Fruit fly (Drosophila melanogaster): Measurements from ENCODE around the gene Akr1B.

Akr1B gene

dm6 chr3L:11579919-11580318 lies 44.3 kb downstream of the Akr1B start, which contains the start of gene CG43390 (continued):
- TF ChIP-seq salm (tag; optimal IDR thresholded peaks at IDR 0.05), result no peak
- no peak for TF ChIP-seq vvl (GFP tag; IDR thresholded peaks at IDR 0.05)
- TF ChIP-seq sug (tag; optimal IDR thresholded peaks at IDR 0.05), result peak; percentile 39
- no peak for TF ChIP-seq CkIIα-i1 (GFP tag; IDR thresholded peaks at IDR 0.05)
- no peak for TF ChIP-seq Med (GFP tag)
- no peak for TF ChIP-seq CG16813 (GFP tag; IDR thresholded peaks at IDR 0.05; ENCODE audit: partially characterized antibody)
- no peak for TF ChIP-seq inv (GFP tag; IDR thresholded peaks at IDR 0.05; ENCODE audit: partially characterized antibody)
- TF ChIP-seq az2 (GFP tag; optimal IDR thresholded peaks at IDR 0.05), result no peak
- TF ChIP-seq C15 (GFP tag; IDR thresholded peaks at IDR 0.05), result no peak; the same call in 2 of the 3 replicates
- TF ChIP-seq NFAT (GFP tag; IDR thresholded peaks at IDR 0.05), result no peak; the same call in 1 of the 2 replicates
- no peak for TF ChIP-seq fu2 (GFP tag; optimal IDR thresholded peaks at IDR 0.05)
- no peak for TF ChIP-seq abd-A (tag; optimal IDR thresholded peaks at IDR 0.05)
- no peak for TF ChIP-seq ab (GFP tag; optimal IDR thresholded peaks at IDR 0.05)
- TF ChIP-seq tll (GFP tag; optimal IDR thresholded peaks at IDR 0.05), result no peak
- TF ChIP-seq luna (GFP tag; optimal IDR thresholded peaks at IDR 0.05), result peak; percentile 44
- peak; percentile 9 for TF ChIP-seq D19B (GFP tag; optimal IDR thresholded peaks at IDR 0.05)
- TF ChIP-seq danr (GFP tag; IDR thresholded peaks at IDR 0.05), result peak; percentile 9; the same call in 1 of the 2 replicates
- no peak for TF ChIP-seq CG5180 (GFP tag; optimal IDR thresholded peaks at IDR 0.05)
- no peak for TF ChIP-seq nerfin-1 (tag; optimal IDR thresholded peaks at IDR 0.05)
- TF ChIP-seq ro (GFP tag; IDR thresholded peaks at IDR 0.05), result no peak
- peak; percentile 59 for TF ChIP-seq gem (tag; optimal IDR thresholded peaks at IDR 0.05)
- peak; percentile 27 for TF ChIP-seq CG13424 (tag; optimal IDR thresholded peaks at IDR 0.05)
- peak; percentile 70 for TF ChIP-seq CG6765 (GFP tag; optimal IDR thresholded peaks at IDR 0.05)
- peak; percentile 43 for TF ChIP-seq sens (GFP tag)
- TF ChIP-seq psq (GFP tag; optimal IDR thresholded peaks at IDR 0.05), result no peak
- TF ChIP-seq Hsf (GFP tag; optimal IDR thresholded peaks at IDR 0.05), result no peak
- TF ChIP-seq Side (GFP tag; optimal IDR thresholded peaks at IDR 0.05), result no peak
- TF ChIP-seq Mad (GFP tag; optimal IDR thresholded peaks at IDR 0.05), result no peak
- TF ChIP-seq HmgZ (tag; optimal IDR thresholded peaks at IDR 0.05), result peak; percentile 68
- TF ChIP-seq fd64A (GFP tag; optimal IDR thresholded peaks at IDR 0.05), result no peak
- peak; percentile 89 for TF ChIP-seq mirr (GFP tag; optimal IDR thresholded peaks at IDR 0.05)
- TF ChIP-seq CG13894 (tag; optimal IDR thresholded peaks at IDR 0.05), result peak; percentile 79
- TF ChIP-seq eyg (GFP tag; optimal IDR thresholded peaks at IDR 0.05), result peak; percentile 12
- TF ChIP-seq CG8281 (tag; optimal IDR thresholded peaks at IDR 0.05), result peak; percentile 14
- TF ChIP-seq crc (GFP tag; optimal IDR thresholded peaks at IDR 0.05), result no peak
- TF ChIP-seq eve (GFP tag; optimal IDR thresholded peaks at IDR 0.05), result no peak
- TF ChIP-seq dati (GFP tag; IDR thresholded peaks at IDR 0.05), result no peak
- peak; percentile 37 for TF ChIP-seq Xrp1 (GFP tag; IDR thresholded peaks at IDR 0.05)
- TF ChIP-seq btn (GFP tag; optimal IDR thresholded peaks at IDR 0.05), result no peak
- peak; percentile 66 for TF ChIP-seq CG10209 (GFP tag; optimal IDR thresholded peaks at IDR 0.05)
- TF ChIP-seq CG3407 (GFP tag; optimal IDR thresholded peaks at IDR 0.05), result peak; percentile 4
- TF ChIP-seq jumu (GFP tag; optimal IDR thresholded peaks at IDR 0.05), result no peak
- no peak for TF ChIP-seq CHES-1-like (GFP tag; optimal IDR thresholded peaks at IDR 0.05)
- TF ChIP-seq Dek (tag; optimal IDR thresholded peaks at IDR 0.05), result peak; percentile 72
- TF ChIP-seq MESR4 (GFP tag; optimal IDR thresholded peaks at IDR 0.05), result no peak
- peak; percentile 77 for TF ChIP-seq Fer1 (GFP tag; optimal IDR thresholded peaks at IDR 0.05)
- TF ChIP-seq ATbp (GFP tag; optimal IDR thresholded peaks at IDR 0.05), result peak; percentile 69
- TF ChIP-seq HLH54F (GFP tag; optimal IDR thresholded peaks at IDR 0.05), result no peak
- TF ChIP-seq CG2889 (GFP tag; IDR thresholded peaks at IDR 0.05), result no peak
- TF ChIP-seq Rfx (GFP tag; IDR thresholded peaks at IDR 0.05), result peak; percentile 77; the same call in 1 of the 2 replicates
- no peak for TF ChIP-seq CG5245 (GFP tag; optimal IDR thresholded peaks at IDR 0.05)
- TF ChIP-seq trh (GFP tag; optimal IDR thresholded peaks at IDR 0.05), result peak; percentile 2

Data from whole organism, embryonic.